Fruit fly (Drosophila melanogaster): ENCODE results near the gene mfas.
"Not testable (repeated sequence)": the region's sequence is repeated elsewhere in the genome, so short reads cannot be mapped to it uniquely, and the experiment has no call there.

Gene mfas

DNA sequence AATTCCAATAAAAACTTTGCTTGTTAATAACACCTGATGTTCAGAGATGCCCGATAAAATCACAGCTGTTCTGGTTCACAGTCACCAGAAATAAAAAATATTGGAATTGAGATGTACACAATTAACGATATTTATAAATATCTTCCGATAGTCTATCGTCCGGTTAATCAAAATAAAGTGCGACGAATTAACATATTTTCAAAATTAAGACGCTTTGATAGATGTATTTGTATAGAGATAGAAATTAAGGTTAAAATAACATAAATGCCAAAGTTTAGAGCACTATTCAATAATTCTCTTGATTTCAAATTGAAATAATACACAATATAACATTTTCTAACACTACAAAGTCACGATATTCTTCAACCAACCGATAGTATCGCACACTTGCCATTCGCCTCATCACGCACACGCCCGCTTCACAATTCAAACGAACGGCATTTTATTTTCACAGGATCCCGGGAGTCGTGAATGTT is 30.3 kb downstream of the mfas start, which contains the start of the genes CG3281 and aurA:
Gene CG3281, minus strand, starts transcription at position 67 of the 476 bp plus-strand sequence.
Gene aurA, plus strand, starts transcription at position 386 of the 476 bp plus-strand sequence.
- TF ChIP-seq CG8478 (optimal IDR thresholded peaks at IDR 0.05) (no peak), CTCF (optimal IDR thresholded peaks at IDR 0.05) (no peak)

DNA sequence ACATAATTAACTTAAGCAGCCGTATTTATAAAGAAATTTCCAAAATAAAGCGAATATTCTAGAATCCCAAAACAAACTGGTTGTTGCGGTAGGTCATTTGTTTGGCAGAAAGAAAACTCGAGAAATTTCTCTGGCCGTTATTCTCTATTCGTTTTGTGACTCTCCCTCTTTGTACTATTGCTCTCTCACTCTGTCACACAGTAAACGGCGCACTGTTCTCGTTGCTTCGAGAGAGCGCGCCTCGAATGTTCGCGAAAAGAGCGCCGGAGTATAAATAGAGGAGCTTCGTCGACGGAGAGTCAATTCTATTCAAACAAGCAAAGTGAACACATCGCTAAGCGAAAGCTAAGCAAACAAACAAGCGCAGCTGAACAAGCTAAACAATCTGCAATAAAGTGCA is 34.9 kb downstream of the mfas start, which contains the start of gene Hsp70Ab:
Gene Hsp70Ab, plus strand, starts transcription at position 301 of the 400 bp plus-strand sequence.
- TF ChIP-seq CTCF, CG8478 (optimal IDR thresholded peaks at IDR 0.05): not testable (repeated sequence)

DNA sequence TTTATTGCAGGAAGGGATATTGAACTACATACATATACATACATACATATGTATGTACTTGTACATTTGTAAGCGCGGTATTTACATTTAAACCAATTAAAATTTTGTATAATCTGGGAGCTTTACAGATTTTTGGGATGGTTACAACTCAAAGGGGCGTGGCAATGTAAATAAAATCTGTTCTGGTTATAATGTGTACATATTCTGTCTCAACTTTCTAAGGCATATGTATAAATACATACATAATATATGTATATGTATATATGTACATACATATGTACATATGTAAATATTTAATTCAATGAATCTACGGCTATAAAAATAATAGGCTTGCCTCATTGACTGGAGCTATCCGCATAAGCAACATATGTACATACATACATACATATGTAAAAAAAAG is 35.7 kb downstream of the mfas start:
- TF ChIP-seq CTCF (optimal IDR thresholded peaks at IDR 0.05), result no peak
- no peak for TF ChIP-seq CG8478 (optimal IDR thresholded peaks at IDR 0.05)

DNA sequence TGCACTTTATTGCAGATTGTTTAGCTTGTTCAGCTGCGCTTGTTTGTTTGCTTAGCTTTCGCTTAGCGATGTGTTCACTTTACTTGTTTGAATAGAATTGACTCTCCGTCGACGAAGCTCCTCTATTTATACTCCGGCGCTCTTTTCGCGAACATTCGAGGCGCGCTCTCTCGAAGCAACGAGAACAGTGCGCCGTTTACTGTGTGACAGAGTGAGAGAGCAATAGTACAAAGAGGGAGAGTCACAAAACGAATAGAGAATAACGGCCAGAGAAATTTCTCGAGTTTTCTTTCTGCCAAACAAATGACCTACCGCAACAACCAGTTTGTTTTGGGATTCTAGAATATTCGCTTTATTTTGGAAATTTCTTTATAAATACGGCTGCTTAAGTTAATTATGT is 36.7 kb downstream of the mfas start, which contains the start of gene Hsp70Aa:
Gene Hsp70Aa, minus strand, starts transcription at position 101 of the 400 bp plus-strand sequence.
- not testable (repeated sequence) for TF ChIP-seq CTCF, CG8478 (optimal IDR thresholded peaks at IDR 0.05)

DNA sequence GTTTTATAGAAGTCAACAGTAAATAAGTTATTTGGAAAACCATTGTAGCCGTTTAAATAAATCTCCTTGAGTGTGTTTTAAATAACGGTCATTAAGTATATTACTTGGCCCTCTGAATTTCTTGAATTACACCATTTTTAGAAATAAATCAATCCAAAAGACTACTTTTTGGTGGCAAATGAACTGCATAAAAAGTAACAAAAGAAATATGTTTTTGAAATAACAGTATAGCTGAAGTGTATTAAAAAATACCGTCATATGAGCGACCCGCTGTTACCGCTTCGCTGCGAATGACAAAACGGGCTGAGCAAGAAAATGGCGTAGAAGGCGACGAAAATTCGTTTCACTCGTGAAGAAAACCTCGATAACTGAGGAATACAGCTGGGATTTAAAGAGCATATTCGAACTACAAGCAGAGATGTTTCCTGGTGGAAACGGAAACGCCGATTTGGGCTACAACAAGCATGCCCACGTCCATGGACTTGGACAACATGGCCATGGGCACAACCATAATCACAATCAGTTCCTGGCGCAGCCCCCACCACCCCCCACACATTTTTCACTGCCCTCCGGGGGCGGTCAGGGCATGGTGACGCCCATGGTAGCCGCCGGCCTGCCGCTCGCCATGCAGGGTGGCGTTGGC is 43.6 kb downstream of the mfas start, which contains the start of gene CG31211:
Gene CG31211, plus strand, starts transcription at position 294 of the 643 bp plus-strand sequence.
- TF ChIP-seq CTCF (optimal IDR thresholded peaks at IDR 0.05), result no peak
- TF ChIP-seq CG8478 (optimal IDR thresholded peaks at IDR 0.05), result no peak

DNA sequence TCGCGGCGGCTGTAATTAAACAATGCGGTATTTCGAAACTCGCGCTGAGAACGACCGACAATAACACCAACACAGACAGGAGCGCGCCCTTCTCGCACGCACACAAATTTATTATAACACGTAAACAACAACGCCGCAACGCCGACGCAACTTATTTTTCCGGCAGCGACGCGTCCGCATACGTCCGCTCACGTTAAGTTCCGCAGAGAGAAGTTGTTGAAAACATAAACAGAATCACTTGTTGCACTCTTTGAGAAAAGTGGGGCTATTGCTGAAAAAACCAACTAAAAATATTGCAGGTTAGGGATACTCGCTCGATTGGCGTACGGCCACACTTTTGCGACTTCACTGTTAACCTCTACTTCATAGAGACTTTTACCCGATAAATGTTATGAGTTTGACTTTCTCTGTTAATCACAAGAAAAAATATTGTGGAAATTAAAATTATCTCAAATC is 44.2 kb downstream of the mfas start, which contains the start of gene Cad87A:
Gene Cad87A, minus strand, starts transcription at position 227 of the 456 bp plus-strand sequence.
- TF ChIP-seq CG8478 (optimal IDR thresholded peaks at IDR 0.05) (no peak), CTCF (optimal IDR thresholded peaks at IDR 0.05) (no peak)

DNA sequence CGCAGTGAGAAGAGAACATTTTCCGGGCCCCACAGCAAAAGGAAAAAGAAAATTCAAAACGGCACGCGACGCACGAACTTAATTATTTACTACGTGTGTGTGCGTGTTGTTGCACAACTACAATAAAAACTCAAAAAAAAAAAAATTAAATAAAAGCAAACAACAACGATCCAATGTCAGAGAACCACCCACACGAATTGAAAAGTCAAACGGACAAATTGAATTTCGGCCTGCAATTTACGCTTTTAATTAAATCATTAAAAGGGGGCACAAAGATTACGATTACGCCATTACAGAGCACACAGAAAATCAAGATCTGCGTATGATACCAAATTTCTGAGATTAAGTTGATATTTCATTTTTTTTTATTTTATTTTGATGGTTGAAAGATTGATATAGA is 45.2 kb downstream of the mfas start:
- TF ChIP-seq CG8478 (optimal IDR thresholded peaks at IDR 0.05) (no peak), CTCF (optimal IDR thresholded peaks at IDR 0.05) (no peak)

DNA sequence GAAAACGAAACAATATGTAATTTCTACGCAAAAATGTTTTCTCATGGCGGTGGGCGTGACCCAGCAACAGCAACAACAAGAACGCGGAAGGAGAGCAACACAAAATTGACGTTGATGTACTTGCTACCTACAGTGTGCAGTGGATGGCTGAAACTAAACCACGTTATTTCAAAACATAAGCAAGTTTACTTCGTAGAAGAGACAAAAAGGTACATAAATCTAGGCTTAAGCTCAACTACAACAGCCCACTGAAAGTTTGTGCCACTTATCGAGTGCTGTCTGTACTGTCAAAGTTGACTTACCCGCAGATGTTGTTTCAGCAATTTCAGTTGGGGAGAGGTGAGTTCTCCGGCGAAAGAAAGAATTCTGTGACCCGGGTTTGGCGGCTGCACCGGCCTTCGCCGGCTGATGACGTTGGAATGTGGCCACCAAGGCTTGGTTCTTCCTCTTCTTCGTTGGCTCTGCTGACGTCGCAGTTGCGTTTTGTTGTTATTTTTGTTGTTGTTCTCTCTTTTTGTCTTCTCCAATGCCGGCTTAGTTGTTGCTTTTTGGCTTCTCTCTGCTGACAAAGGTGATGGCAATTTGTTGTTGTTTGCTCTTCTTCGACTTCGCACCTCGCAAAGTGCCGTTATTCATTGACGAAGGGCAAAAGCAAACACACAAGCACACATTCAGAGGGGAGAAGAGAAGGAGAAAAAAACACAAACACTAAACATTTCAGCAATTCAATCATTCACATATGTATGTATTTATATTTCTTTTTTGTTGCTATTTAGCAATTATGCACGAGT is 45.8 kb downstream of the mfas start:
- no peak for TF ChIP-seq CTCF (optimal IDR thresholded peaks at IDR 0.05)
- no peak for TF ChIP-seq CG8478 (optimal IDR thresholded peaks at IDR 0.05)

DNA sequence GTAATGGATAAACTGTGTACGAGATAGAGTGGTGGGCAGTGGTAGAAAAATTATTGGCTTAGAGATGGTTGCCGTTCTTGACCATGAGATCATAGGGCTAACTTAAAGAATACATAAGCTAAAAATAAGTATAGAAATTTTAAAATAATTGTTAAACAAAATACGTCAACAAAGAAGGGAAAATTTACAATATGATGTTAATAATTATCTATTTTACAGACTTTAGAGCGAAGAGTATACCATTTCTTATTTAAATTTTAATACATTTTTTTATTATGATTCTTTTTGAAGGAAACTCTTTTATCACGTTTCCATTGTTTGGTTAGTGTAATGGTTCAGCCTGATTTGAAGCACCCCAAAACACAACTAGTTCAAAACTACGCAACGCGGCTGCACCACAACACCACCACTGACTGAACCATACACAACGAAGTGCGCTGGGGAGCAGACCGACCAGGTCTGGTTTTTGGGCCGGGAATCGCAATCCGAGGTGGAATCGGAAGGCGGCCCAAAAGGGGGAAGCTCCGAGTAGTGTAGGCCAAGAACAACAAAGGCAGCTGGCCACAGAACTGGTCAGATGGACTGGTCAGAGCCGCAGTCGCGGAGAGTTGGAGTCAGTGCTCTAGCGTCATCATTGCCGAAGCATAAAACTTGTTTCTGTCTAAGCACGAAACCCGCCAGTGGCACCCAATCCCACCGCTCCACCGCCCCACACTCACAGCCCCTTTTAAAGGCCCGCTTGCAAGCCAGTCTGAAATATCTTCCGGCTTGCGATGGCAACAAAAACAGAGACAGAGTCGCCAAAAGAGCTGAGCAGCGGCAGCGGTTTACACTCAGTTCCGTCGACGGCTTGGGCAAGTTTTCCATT is 47.4 kb downstream of the mfas start:
- TF ChIP-seq CTCF (optimal IDR thresholded peaks at IDR 0.05) (no peak), CG8478 (optimal IDR thresholded peaks at IDR 0.05) (no peak)

DNA sequence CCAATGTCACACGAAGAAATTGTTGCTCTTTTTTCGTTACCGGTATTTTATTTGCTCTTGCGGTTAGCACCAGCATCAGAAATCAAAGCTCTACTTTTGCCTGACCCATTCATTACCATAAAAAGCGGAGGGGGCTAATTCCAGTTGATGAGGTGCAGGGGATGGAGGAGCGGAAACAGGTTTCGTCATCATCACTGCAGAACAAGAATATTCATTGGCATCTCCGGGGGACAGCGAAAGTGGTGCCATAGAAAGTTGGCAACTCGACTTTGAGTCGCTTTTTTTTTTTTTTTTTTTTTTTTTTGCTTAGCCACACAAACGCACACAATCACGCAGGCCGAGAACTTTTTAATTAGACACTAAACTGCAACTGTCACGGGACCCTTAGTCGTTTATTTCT is 52.0 kb downstream of the mfas start:
- no peak for TF ChIP-seq CTCF (optimal IDR thresholded peaks at IDR 0.05)
- no peak for TF ChIP-seq CG8478 (optimal IDR thresholded peaks at IDR 0.05)

DNA sequence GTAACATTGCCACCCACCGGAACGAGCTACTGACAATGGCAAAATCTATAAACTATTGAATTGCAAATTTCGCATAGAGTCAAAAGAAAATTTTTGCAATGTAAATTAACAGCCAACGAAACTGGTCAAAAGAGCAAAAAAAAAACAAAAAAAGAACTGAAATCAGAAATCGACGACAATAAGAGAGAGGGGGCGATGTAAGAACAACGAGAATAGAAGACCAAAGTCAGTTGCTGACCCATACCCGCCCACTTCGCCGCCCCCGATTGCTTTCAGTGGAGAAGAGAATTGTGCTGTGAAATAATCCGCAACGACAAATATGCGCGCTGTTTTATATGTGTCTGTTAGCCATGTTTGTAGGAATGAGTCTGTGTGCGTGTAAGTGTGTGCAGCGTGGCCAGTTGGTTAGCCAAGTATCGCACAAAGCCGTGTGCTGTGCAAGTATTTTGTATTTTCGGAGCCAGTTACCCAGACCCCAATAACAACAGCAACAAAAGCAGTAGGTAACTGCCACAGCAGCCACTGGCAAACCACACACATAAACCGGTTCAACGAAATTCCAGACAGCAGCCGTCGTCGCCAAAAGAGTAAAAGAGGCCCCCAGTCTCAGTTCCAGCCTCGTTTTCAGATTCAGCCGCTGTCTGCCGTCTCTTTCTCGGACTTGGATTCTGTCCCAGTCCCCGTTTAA is 55.5 kb downstream of the mfas start:
- no peak for TF ChIP-seq CG8478 (optimal IDR thresholded peaks at IDR 0.05)
- TF ChIP-seq CTCF (optimal IDR thresholded peaks at IDR 0.05), result no peak

All from S2 (cell line).